Worm (Caenorhabditis elegans): Measurements from ENCODE around the gene spn-4.

- TF ChIP-seq elt-2 (tag; optimal IDR thresholded peaks at IDR 0.05) (no peak), pag-3 (tag; optimal IDR thresholded peaks at IDR 0.05; ENCODE audit: borderline replicate concordance) (no peak), odd-2 (tag; optimal IDR thresholded peaks at IDR 0.05) (no peak), eyg-1 (tag; optimal IDR thresholded peaks at IDR 0.05) (no peak), unc-86 (tag; optimal IDR thresholded peaks at IDR 0.05) (no peak), gmeb-2 (tag; optimal IDR thresholded peaks at IDR 0.05) (no peak), ref-2 (tag; optimal IDR thresholded peaks at IDR 0.05) (no peak), lim-6 (tag; optimal IDR thresholded peaks at IDR 0.05) (no peak), ceh-14 (tag; optimal IDR thresholded peaks at IDR 0.05) (no peak), rnt-1 (tag; optimal IDR thresholded peaks at IDR 0.05) (no peak), hlh-30 (tag; optimal IDR thresholded peaks at IDR 0.05; ENCODE audit: insufficient read depth) (no peak), tbx-7 (tag; optimal IDR thresholded peaks at IDR 0.05) (no peak)
These were observed 7.9 kb upstream of the spn-4 start, which contains the start of gene gck-2 for ce11 chrV:6792565-6792964.
